Fruit fly (Drosophila melanogaster) whole organism, embryonic: ENCODE results near the gene CG12078.

Experiments used
- CG17612 ChIP-seq: fragments of 200-800 bp; sonication (Bioruptor generic); IDR thresholded peaks from 2 replicates; pipeline ENCODE4 v1.3.6; 2022; ENCODE audit warnings: missing biosample characterization, missing genetic modification characterization
- CG6683 ChIP-seq: fragments of 200-800 bp; sonication (Bioruptor generic); optimal IDR thresholded peaks from 2 replicates; lab custom pipeline; 2017; ENCODE audit warnings: missing biosample characterization, mild to moderate bottlenecking, missing genetic modification characterization, missing genetic modification reagents
- CG9215 ChIP-seq: fragments of 200-800 bp; sonication (Bioruptor generic); IDR thresholded peaks from 2 replicates; pipeline ENCODE4 v1.3.6; 2022; ENCODE audit warnings: missing biosample characterization, missing genetic modification characterization
- ERR ChIP-seq: fragments of 200-800 bp; sonication (Bioruptor generic); optimal IDR thresholded peaks from 2 replicates; lab custom pipeline; 2016; ENCODE audit warnings: missing biosample characterization, missing genetic modification characterization
- Optix ChIP-seq: fragments of 200-800 bp; sonication (Bioruptor generic); IDR thresholded peaks from 3 replicates; pipeline ENCODE4 v1.3.6; 2022; ENCODE audit warnings: missing biosample characterization, missing genetic modification characterization
- fu2 ChIP-seq: fragments of 200-800 bp; sonication (Bioruptor generic); optimal IDR thresholded peaks from 2 replicates; lab custom pipeline; 2016; ENCODE audit warnings: missing biosample characterization, missing genetic modification characterization
- zen ChIP-seq: fragments of 200-800 bp; sonication (Bioruptor generic); optimal IDR thresholded peaks from 3 replicates; lab custom pipeline; 2018; ENCODE audit warnings: missing biosample characterization, mild to moderate bottlenecking, missing genetic modification characterization, moderate library complexity
- zfh2 ChIP-seq: fragments of 200-800 bp; sonication (Bioruptor generic); optimal IDR thresholded peaks from 2 replicates; lab custom pipeline; 2016; ENCODE audit warnings: missing biosample characterization, missing genetic modification characterization

DNA sequence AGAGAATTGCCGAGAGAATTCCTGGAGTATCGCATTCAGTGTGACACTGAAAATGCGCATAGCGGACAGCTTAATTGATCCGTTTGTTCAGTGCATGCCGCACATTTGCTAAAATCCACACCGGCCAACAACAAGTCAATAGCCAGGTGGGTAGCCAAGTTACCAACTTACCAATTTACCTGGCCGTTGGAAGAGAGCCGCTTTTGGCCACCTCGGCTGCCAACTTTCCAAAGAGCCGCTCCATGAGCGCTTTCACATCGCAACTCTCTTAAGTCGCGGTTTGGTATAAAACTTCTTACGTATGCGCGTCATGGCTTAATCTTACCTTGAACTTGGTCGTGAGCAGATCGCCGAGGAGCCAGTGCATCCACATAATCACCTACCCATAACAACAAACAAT, 35.8 kb upstream of the CG12078 start, which contains the start of gene CG12017:
- TF ChIP-seq CG9215 (GFP tag; lab: Robert Waterston, UW): no peak
- TF ChIP-seq CG17612 (GFP tag; lab: Robert Waterston, UW): no peak
- TF ChIP-seq Optix (GFP tag; lab: Robert Waterston, UW): no peak
- TF ChIP-seq CG6683 (GFP tag; lab: Kevin White, UChicago): no peak
- TF ChIP-seq zfh2 (GFP tag; lab: Kevin White, UChicago): no peak
- no peak for TF ChIP-seq fu2
- no peak for TF ChIP-seq ERR
- no peak for TF ChIP-seq zen
